Worm (Caenorhabditis elegans): ENCODE data around the gene asp-5.

asp-5 gene

ce11 chrV:8228712-8229119 is 43.5 kb upstream of the asp-5 start (continued):
- TF ChIP-seq F49E8.2 (tag; optimal IDR thresholded peaks at IDR 0.05; ENCODE audit: borderline replicate concordance) (peak; percentile 97), madf-5 (GFP tag; IDR thresholded peaks at IDR 0.05) (no peak), F44E2.7 (GFP tag; IDR thresholded peaks at IDR 0.05) (no peak), unc-62 (GFP tag; optimal IDR thresholded peaks at IDR 0.05 in 1 of 2) (peak in 1 of 2 experiments; percentile 90), unc-62 (tag; optimal IDR thresholded peaks at IDR 0.05) (no peak), lir-3 (tag; optimal IDR thresholded peaks at IDR 0.05) (peak; percentile 22), lsy-2 (tag; optimal IDR thresholded peaks at IDR 0.05) (peak in 1 of 2 experiments; percentile 77), pqm-1 (tag; optimal IDR thresholded peaks at IDR 0.05) (peak; percentile 8), nhr-42 (GFP tag; IDR thresholded peaks at IDR 0.05) (peak; percentile 47), spr-3 (GFP tag; optimal IDR thresholded peaks at IDR 0.05) (peak; percentile 68), F26F4.8 (GFP tag; conservative IDR thresholded peaks at IDR 0.05) (no peak), snpc-1.2 (GFP tag; IDR thresholded peaks at IDR 0.05) (peak; percentile 92), nhr-6 (tag; optimal IDR thresholded peaks at IDR 0.05) (peak; percentile 65), unc-39 (tag; optimal IDR thresholded peaks at IDR 0.05) (no peak), lin-1 (GFP tag; IDR thresholded peaks at IDR 0.05) (peak; percentile 49; the same call in 1 of the 2 replicates), lin-13 (GFP tag; optimal IDR thresholded peaks at IDR 0.05) (peak; percentile 78), egl-27 (tag; optimal IDR thresholded peaks at IDR 0.05) (no peak), ceh-28 (tag; optimal IDR thresholded peaks at IDR 0.05) (no peak), dmd-8 (GFP tag; IDR thresholded peaks at IDR 0.05) (no peak), aly-2 (tag; optimal IDR thresholded peaks at IDR 0.05) (no peak), mdl-1 (tag; optimal IDR thresholded peaks at IDR 0.05) (peak; percentile 48 to 51), Y5F2A.4 (GFP tag; optimal IDR thresholded peaks at IDR 0.05) (no peak), F37D6.2 (tag; optimal IDR thresholded peaks at IDR 0.05) (peak; percentile 66), tra-1 (GFP tag; IDR thresholded peaks at IDR 0.05) (peak; percentile 83), T26A8.4 (GFP tag; IDR thresholded peaks at IDR 0.05) (peak; percentile 91), ZK546.5 (tag; optimal IDR thresholded peaks at IDR 0.05) (no peak), Y75B8A.6 (GFP tag; IDR thresholded peaks at IDR 0.05) (no peak), mep-1 (tag; optimal IDR thresholded peaks at IDR 0.05) (peak; percentile 93), set-16 (GFP tag; IDR thresholded peaks at IDR 0.05) (no peak), ceh-44 (GFP tag; IDR thresholded peaks at IDR 0.05) (peak; percentile 93), zfp-2 (tag; optimal IDR thresholded peaks at IDR 0.05) (peak; percentile 44), nhr-11 (tag; optimal IDR thresholded peaks at IDR 0.05) (peak; percentile 49), lin-38 (GFP tag; IDR thresholded peaks at IDR 0.05) (no peak; the same call in 1 of the 2 replicates), daf-12 (tag; optimal IDR thresholded peaks at IDR 0.05) (no peak), aha-1 (tag) (no peak), zag-1 (tag; optimal IDR thresholded peaks at IDR 0.05) (no peak), gei-8 (GFP tag; optimal IDR thresholded peaks at IDR 0.05) (no peak), ztf-11 (tag; optimal IDR thresholded peaks at IDR 0.05) (no peak), dmd-6 (GFP tag; IDR thresholded peaks at IDR 0.05) (peak; percentile 74), spr-1 (tag; optimal IDR thresholded peaks at IDR 0.05) (peak; percentile 85), egl-43 (GFP tag; IDR thresholded peaks at IDR 0.05) (no peak), lin-39 (tag; optimal IDR thresholded peaks at IDR 0.05) (no peak), hif-1 (tag; optimal IDR thresholded peaks at IDR 0.05) (peak; percentile 12 to 30), Y105C5A.15 (GFP tag; IDR thresholded peaks at IDR 0.05) (no peak), nhr-25 (tag; optimal IDR thresholded peaks at IDR 0.05; ENCODE audit: borderline replicate concordance, insufficient read depth) (peak; percentile 56), zip-2 (tag; optimal IDR thresholded peaks at IDR 0.05) (no peak), D1046.2 (GFP tag; IDR thresholded peaks at IDR 0.05) (no peak), dpl-1 (GFP tag; optimal IDR thresholded peaks at IDR 0.05) (peak; percentile 53), tag-97 (GFP tag; IDR thresholded peaks at IDR 0.05) (no peak), zfp-3 (GFP tag; conservative IDR thresholded peaks at IDR 0.05) (no peak), mxl-2 (GFP tag; conservative IDR thresholded peaks at IDR 0.05) (no peak), nhr-77 (tag; optimal IDR thresholded peaks at IDR 0.05) (peak; percentile 54), R02D3.7 (tag; optimal IDR thresholded peaks at IDR 0.05) (no peak)
